Fruit fly (Drosophila melanogaster) whole organism, embryonic: Measurements from ENCODE around the gene Naa80.
A peak's percentile ranks its signal among the peaks of the same experiment; 100 is the strongest.

ENCODE experiments used
- ATbp ChIP-seq: fragments of 200-800 bp; sonication (Bioruptor generic); optimal IDR thresholded peaks from 2 replicates; lab custom pipeline; 2017; ENCODE audit warnings: missing biosample characterization, mild to moderate bottlenecking, missing genetic modification characterization, missing genetic modification reagents
- Blimp-1 ChIP-seq: fragments of 200-800 bp; sonication (Bioruptor generic); optimal IDR thresholded peaks from 3 replicates; lab custom pipeline; 2018; ENCODE audit warnings: missing biosample characterization, missing genetic modification characterization, mild to moderate bottlenecking, moderate library complexity, missing genetic modification reagents
- CG11695 ChIP-seq: fragments of 200-800 bp; sonication (Bioruptor generic); IDR thresholded peaks from 3 replicates; pipeline ENCODE4 v1.3.6; 2022; ENCODE audit warnings: missing biosample characterization, missing genetic modification characterization
- CG12071 ChIP-seq: fragments of 200-800 bp; sonication (Bioruptor generic); optimal IDR thresholded peaks from 3 replicates; lab custom pipeline; 2018; ENCODE audit warnings: missing biosample characterization, mild to moderate bottlenecking, missing genetic modification characterization
- CG12744 ChIP-seq: fragments of 200-800 bp; sonication (Bioruptor generic); optimal IDR thresholded peaks from 2 replicates; lab custom pipeline; 2016; ENCODE audit warnings: missing biosample characterization, missing genetic modification characterization
- CG13296 ChIP-seq: fragments of 200-800 bp; sonication (Bioruptor generic); optimal IDR thresholded peaks from 3 replicates; lab custom pipeline; 2018; ENCODE audit warnings: missing biosample characterization, mild to moderate bottlenecking, missing genetic modification characterization
- CG16779 ChIP-seq: fragments of 200-800 bp; sonication (Bioruptor generic); IDR thresholded peaks from 2 replicates; pipeline ENCODE4 v1.3.6; 2022; ENCODE audit warnings: missing biosample characterization, missing genetic modification characterization
- CG17802 ChIP-seq: fragments of 200-800 bp; sonication (Bioruptor generic); optimal IDR thresholded peaks from 2 replicates; lab custom pipeline; 2018; ENCODE audit warnings: missing biosample characterization, mild to moderate bottlenecking, missing genetic modification characterization, moderate library complexity
- CG17912 ChIP-seq: fragments of 200-800 bp; sonication (Bioruptor generic); optimal IDR thresholded peaks from 2 replicates; lab custom pipeline; 2018; ENCODE audit warnings: missing biosample characterization, mild to moderate bottlenecking, missing genetic modification characterization
- CG18619 ChIP-seq: fragments of 200-800 bp; sonication (Bioruptor generic); optimal IDR thresholded peaks from 3 replicates; lab custom pipeline; 2017; ENCODE audit warnings: missing biosample characterization, mild to moderate bottlenecking, missing genetic modification characterization
- CG2202 ChIP-seq: fragments of 200-800 bp; sonication (Bioruptor generic); optimal IDR thresholded peaks from 2 replicates; lab custom pipeline; 2018; ENCODE audit warnings: missing biosample characterization, mild to moderate bottlenecking, missing genetic modification characterization
- CG32767 ChIP-seq: fragments of 200-800 bp; sonication (Bioruptor generic); IDR thresholded peaks from 2 replicates; pipeline ENCODE4 v1.3.6; 2022; ENCODE audit warnings: missing biosample characterization, missing genetic modification characterization
- CG4424 ChIP-seq: fragments of 200-800 bp; sonication (Bioruptor generic); optimal IDR thresholded peaks from 3 replicates; lab custom pipeline; 2016; ENCODE audit warnings: missing biosample characterization, missing genetic modification characterization
- CG4617 ChIP-seq: fragments of 200-800 bp; sonication (Bioruptor generic); optimal IDR thresholded peaks from 3 replicates; lab custom pipeline; 2016; ENCODE audit warnings: missing biosample characterization, missing genetic modification characterization, borderline replicate concordance
- CG4854 ChIP-seq: fragments of 200-800 bp; sonication (Bioruptor generic); optimal IDR thresholded peaks from 2 replicates; lab custom pipeline; 2016; ENCODE audit warnings: missing biosample characterization, missing genetic modification characterization, inconsistent platforms
- CG6175 ChIP-seq: fragments of 200-800 bp; sonication (Bioruptor generic); IDR thresholded peaks from 3 replicates; pipeline ENCODE4 v1.3.6; 2022; ENCODE audit warnings: missing biosample characterization, missing genetic modification characterization
- CG7963 ChIP-seq: fragments of 200-800 bp; sonication (Bioruptor generic); IDR thresholded peaks from 3 replicates; pipeline ENCODE4 v1.3.6; 2022; ENCODE audit warnings: missing biosample characterization, missing genetic modification characterization; ENCODE audit not compliant: partially characterized antibody
- CG9727 ChIP-seq: fragments of 200-800 bp; sonication (Bioruptor generic); optimal IDR thresholded peaks from 3 replicates; lab custom pipeline; 2017; ENCODE audit warnings: missing biosample characterization, mild to moderate bottlenecking, missing genetic modification characterization
- CG9876 ChIP-seq: fragments of 200-800 bp; sonication (Bioruptor generic); optimal IDR thresholded peaks from 2 replicates; lab custom pipeline; 2016; ENCODE audit warnings: missing biosample characterization, missing genetic modification characterization
- D ChIP-seq, 2 experiments: fragments of 200-800 bp in 1 of 2; fragments of >200 bp in 1 of 2; sonication (Bioruptor generic) in 1 of 2; optimal IDR thresholded peaks; 2 replicates in 1 of 2; 3 replicates in 1 of 2; lab custom pipeline; 2017; ENCODE audit warnings: mild to moderate bottlenecking in 1 of 2, missing biosample characterization in 1 of 2, missing genetic modification characterization in 1 of 2, missing genetic modification reagents in 1 of 2
- Doc2 ChIP-seq: fragments of 200-800 bp; sonication (Bioruptor generic); IDR thresholded peaks from 2 replicates; pipeline ENCODE4 v1.3.6; 2022; ENCODE audit warnings: missing biosample characterization, missing genetic modification characterization
- Doc3 ChIP-seq: fragments of 200-800 bp; sonication (Bioruptor generic); IDR thresholded peaks from 3 replicates; pipeline ENCODE4 v1.3.6; 2022; ENCODE audit warnings: missing biosample characterization, missing genetic modification characterization; ENCODE audit not compliant: partially characterized antibody
- Elba2 ChIP-seq: fragments of 200-800 bp; sonication (Bioruptor generic); optimal IDR thresholded peaks from 3 replicates; lab custom pipeline; 2016; ENCODE audit warnings: missing biosample characterization, missing genetic modification characterization
- Gug ChIP-seq: fragments of 200-800 bp; sonication (Bioruptor generic); IDR thresholded peaks from 4 replicates; pipeline ENCODE4 v1.3.6; 2022; ENCODE audit warnings: missing biosample characterization, missing genetic modification characterization
- MBD-R2 ChIP-seq: fragments of 200-800 bp; sonication (Bioruptor generic); IDR thresholded peaks from 2 replicates; pipeline ENCODE4 v1.3.6; 2022; ENCODE audit warnings: missing biosample characterization, missing genetic modification characterization
- Nf-YB ChIP-seq: fragments of 200-800 bp; sonication (Bioruptor generic); optimal IDR thresholded peaks from 3 replicates; lab custom pipeline; 2019; ENCODE audit warnings: missing biosample characterization, mild to moderate bottlenecking, missing genetic modification characterization, moderate library complexity
- Nf-YC ChIP-seq: fragments of 200-800 bp; optimal IDR thresholded peaks from 3 replicates; lab custom pipeline; 2019; ENCODE audit warnings: missing biosample characterization, mild to moderate bottlenecking, missing genetic modification characterization, moderate library complexity
- ap ChIP-seq: fragments of 200-800 bp; sonication (Bioruptor generic); IDR thresholded peaks from 2 replicates; pipeline ENCODE4 v1.3.6; 2022; ENCODE audit warnings: missing biosample characterization, missing genetic modification characterization
- bab2 ChIP-seq: fragments of 200-800 bp; sonication (Bioruptor generic); optimal IDR thresholded peaks from 2 replicates; lab custom pipeline; 2016; ENCODE audit warnings: missing biosample characterization, missing genetic modification characterization
- cas ChIP-seq: fragments of 200-800 bp; sonication (Bioruptor generic); IDR thresholded peaks from 2 replicates; pipeline ENCODE4 v1.3.6; 2022; ENCODE audit warnings: missing biosample characterization, missing genetic modification characterization
- caup ChIP-seq: fragments of 200-800 bp; sonication (Bioruptor generic); optimal IDR thresholded peaks from 3 replicates; lab custom pipeline; 2017; ENCODE audit warnings: missing biosample characterization, mild to moderate bottlenecking, missing genetic modification characterization, moderate library complexity; ENCODE audit not compliant: severe bottlenecking
- corto ChIP-seq: fragments of 200-800 bp; sonication (Bioruptor generic); optimal IDR thresholded peaks from 2 replicates; lab custom pipeline; 2016; ENCODE audit warnings: missing biosample characterization, mild to moderate bottlenecking, missing genetic modification characterization, moderate library complexity
- disco-r ChIP-seq: fragments of 200-800 bp; sonication (Bioruptor generic); optimal IDR thresholded peaks from 2 replicates; lab custom pipeline; 2016; ENCODE audit warnings: missing biosample characterization, missing genetic modification characterization
- emc ChIP-seq: fragments of 200-800 bp; sonication (Bioruptor generic); optimal IDR thresholded peaks from 2 replicates; lab custom pipeline; 2016; ENCODE audit warnings: missing biosample characterization, missing genetic modification characterization
- gcm ChIP-seq: fragments of 200-800 bp; sonication (Bioruptor generic); optimal IDR thresholded peaks from 2 replicates; lab custom pipeline; 2019; ENCODE audit warnings: missing biosample characterization, mild to moderate bottlenecking, missing genetic modification characterization, moderate library complexity
- gem ChIP-seq: fragments of 200-800 bp; sonication (Bioruptor generic); optimal IDR thresholded peaks from 2 replicates; lab custom pipeline; 2019; ENCODE audit warnings: missing biosample characterization, mild to moderate bottlenecking, missing genetic modification characterization, moderate library complexity
- gro ChIP-seq: fragments of 200-800 bp; sonication (Bioruptor generic); optimal IDR thresholded peaks from 2 replicates; lab custom pipeline; 2016; ENCODE audit warnings: missing biosample characterization, missing genetic modification characterization
- ken ChIP-seq: fragments of 200-800 bp; sonication (Bioruptor generic); IDR thresholded peaks from 3 replicates; pipeline ENCODE4 v1.3.6; 2022; ENCODE audit warnings: missing biosample characterization, missing genetic modification characterization
- luna ChIP-seq: fragments of 200-800 bp; sonication (Bioruptor generic); optimal IDR thresholded peaks from 2 replicates; lab custom pipeline; 2016; ENCODE audit warnings: missing biosample characterization, missing genetic modification characterization
- mld ChIP-seq: fragments of 200-800 bp; sonication (Bioruptor generic); IDR thresholded peaks from 3 replicates; pipeline ENCODE4 v1.3.6; 2022; ENCODE audit warnings: missing biosample characterization, missing genetic modification characterization; ENCODE audit not compliant: partially characterized antibody
- onecut ChIP-seq: fragments of 200-800 bp; sonication (Bioruptor generic); IDR thresholded peaks from 2 replicates; pipeline ENCODE4 v1.3.6; 2022; ENCODE audit warnings: missing biosample characterization, missing genetic modification characterization
- phol ChIP-seq: fragments of 200-800 bp; sonication (Bioruptor generic); optimal IDR thresholded peaks from 3 replicates; lab custom pipeline; 2018; ENCODE audit warnings: missing biosample characterization, mild to moderate bottlenecking, missing genetic modification characterization, moderate library complexity
- pros ChIP-seq: fragments of 200-800 bp; sonication (Bioruptor generic); optimal IDR thresholded peaks from 3 replicates; lab custom pipeline; 2019; ENCODE audit warnings: missing biosample characterization, mild to moderate bottlenecking, missing genetic modification characterization, moderate library complexity
- psq ChIP-seq: fragments of 200-800 bp; sonication (Bioruptor generic); optimal IDR thresholded peaks from 2 replicates; lab custom pipeline; 2017; ENCODE audit warnings: missing biosample characterization, missing genetic modification characterization
- slbo ChIP-seq: fragments of 200-800 bp; sonication (Bioruptor generic); IDR thresholded peaks from 2 replicates; pipeline ENCODE4 v1.3.6; 2022; ENCODE audit warnings: missing biosample characterization, missing genetic modification characterization
- wek ChIP-seq: fragments of 200-800 bp; sonication (Bioruptor generic); optimal IDR thresholded peaks from 3 replicates; lab custom pipeline; 2018; ENCODE audit warnings: missing biosample characterization, mild to moderate bottlenecking, missing genetic modification characterization, moderate library complexity
- zen2 ChIP-seq: fragments of 200-800 bp; sonication (Bioruptor generic); IDR thresholded peaks from 3 replicates; pipeline ENCODE4 v1.3.6; 2022; ENCODE audit warnings: missing biosample characterization, missing genetic modification characterization; ENCODE audit not compliant: partially characterized antibody

The Naa80 gene

DNA sequence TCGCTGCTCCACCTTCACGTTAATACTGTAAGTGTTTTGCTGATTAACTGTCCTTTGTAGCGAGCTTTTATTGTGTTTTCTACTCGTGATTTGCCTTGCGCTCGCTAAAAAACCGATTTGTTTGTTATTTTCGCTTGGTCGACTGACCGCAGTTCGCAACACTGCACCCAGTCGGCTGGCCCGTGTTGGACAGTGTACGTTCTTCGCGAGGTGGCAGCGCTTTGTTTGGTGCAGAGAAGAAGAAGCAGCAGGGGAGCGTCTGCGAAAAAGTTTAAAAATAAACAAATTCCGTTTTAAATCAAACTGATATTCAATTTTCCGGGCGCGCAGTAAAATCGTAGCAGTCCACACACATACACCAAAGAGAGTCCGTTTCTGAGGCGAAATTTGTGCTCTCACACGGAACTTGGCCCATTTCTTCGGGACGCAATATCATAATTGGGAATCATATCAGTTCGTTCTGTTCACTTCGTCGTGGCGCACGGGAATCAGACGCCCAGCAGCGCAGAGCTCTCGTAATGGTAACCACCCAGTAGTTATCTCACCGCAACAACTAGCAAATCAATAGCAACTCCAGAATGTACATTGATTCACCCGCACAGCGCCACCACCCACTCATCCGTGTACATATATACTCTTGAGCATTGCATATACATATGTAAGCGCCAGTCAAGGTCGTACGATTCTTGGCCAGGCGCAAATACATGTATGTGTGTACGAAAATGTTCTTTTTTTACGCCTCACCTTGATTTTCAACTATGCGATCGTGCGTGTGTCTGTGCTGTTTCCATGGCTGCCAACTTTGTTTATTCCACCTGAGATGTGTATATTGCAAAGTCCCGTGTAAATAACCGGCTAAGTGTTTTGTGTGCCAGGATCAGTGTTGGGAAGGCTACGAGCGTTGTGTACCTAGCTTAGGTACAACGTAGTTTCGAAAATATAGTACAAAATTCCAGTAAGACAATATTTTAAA is at the start of gene Naa80 (continued):
- no peak for TF ChIP-seq wek (GFP tag; lab: Kevin White, UChicago)
- peak; percentile 64 for TF ChIP-seq CG13296 (GFP tag; lab: Kevin White, UChicago)
- TF ChIP-seq onecut, result peak; percentile 41; the same call in 1 of the 2 replicates
- TF ChIP-seq Nf-YB (GFP tag; lab: Kevin White, UChicago), result no peak
- TF ChIP-seq pros, result no peak
- TF ChIP-seq Gug (GFP tag; lab: Robert Waterston, UW), result peak; percentile 50; the same call in 2 of the 4 replicates
- no peak for TF ChIP-seq D (optimal IDR thresholded peaks at IDR 0.05; lab: Kevin White, UChicago)
- no peak for TF ChIP-seq D (GFP tag; optimal IDR thresholded peaks at IDR 0.05; lab: Kevin White, UChicago)
- TF ChIP-seq bab2 (GFP tag; lab: Kevin White, UChicago), result peak; percentile 66
- peak; percentile 90 for TF ChIP-seq gro (GFP tag; lab: Kevin White, UChicago)
- peak; percentile 24 for TF ChIP-seq CG9727
- TF ChIP-seq psq, result no peak
- peak; percentile 98 for TF ChIP-seq CG4617
- no peak for TF ChIP-seq CG7963 (GFP tag; lab: Robert Waterston, UW)
- TF ChIP-seq slbo (GFP tag; lab: Robert Waterston, UW), result peak; percentile 88
- TF ChIP-seq disco-r (GFP tag; lab: Kevin White, UChicago), result peak; percentile 7
- TF ChIP-seq ATbp (GFP tag; lab: Kevin White, UChicago), result no peak
- peak; percentile 54 for TF ChIP-seq CG18619 (GFP tag; lab: Kevin White, UChicago)
- TF ChIP-seq phol (tag; lab: Kevin White, UChicago), result peak; percentile 28
- no peak for TF ChIP-seq ap (GFP tag; lab: Robert Waterston, UW)
- TF ChIP-seq CG2202, result no peak
- peak; percentile 27 for TF ChIP-seq CG4854
- no peak for TF ChIP-seq Doc2 (GFP tag; lab: Robert Waterston, UW)
- no peak for TF ChIP-seq Doc3 (GFP tag; lab: Robert Waterston, UW)
- TF ChIP-seq CG4424 (GFP tag; lab: Kevin White, UChicago), result peak; percentile 47
- TF ChIP-seq zen2, result no peak
- TF ChIP-seq Elba2 (GFP tag; lab: Kevin White, UChicago), result no peak
- peak; percentile 26; the same call in 1 of the 2 replicates for TF ChIP-seq cas
- TF ChIP-seq CG12744 (GFP tag; lab: Kevin White, UChicago), result peak; percentile 19
- TF ChIP-seq caup (GFP tag; lab: Kevin White, UChicago), result peak; percentile 76
- TF ChIP-seq gem (tag; lab: Kevin White, UChicago), result no peak
- TF ChIP-seq Blimp-1 (GFP tag; lab: Kevin White, UChicago), result no peak
- TF ChIP-seq CG32767, result 0 out of 2 replicates have a peak, but pooled peaks have one; percentile 25
- TF ChIP-seq CG16779, result peak; percentile 73; the same call in 1 of the 2 replicates
- TF ChIP-seq corto (GFP tag; lab: Kevin White, UChicago), result no peak
- peak; percentile 32 for TF ChIP-seq CG12071 (GFP tag; lab: Kevin White, UChicago)
- TF ChIP-seq CG17802 (tag; lab: Kevin White, UChicago), result peak; percentile 33
- TF ChIP-seq MBD-R2 (GFP tag; lab: Robert Waterston, UW), result peak; percentile 96
- TF ChIP-seq CG6175 (GFP tag; lab: Robert Waterston, UW), result peak; percentile 70; the same call in 2 of the 3 replicates
- TF ChIP-seq ken (GFP tag; lab: Robert Waterston, UW), result peak; percentile 82
- TF ChIP-seq gcm (GFP tag; lab: Kevin White, UChicago), result no peak
- TF ChIP-seq mld (GFP tag; lab: Robert Waterston, UW), result no peak
- peak; percentile 52 for TF ChIP-seq Nf-YC (tag; lab: Kevin White, UChicago)
- TF ChIP-seq CG9876, result peak; percentile 76
- peak; percentile 49 for TF ChIP-seq luna (GFP tag; lab: Kevin White, UChicago)
- peak; percentile 32 for TF ChIP-seq emc (GFP tag; lab: Kevin White, UChicago)
- no peak for TF ChIP-seq CG11695
- peak; percentile 82 for TF ChIP-seq CG17912 (GFP tag; lab: Kevin White, UChicago)
